Fruit fly (Drosophila melanogaster) whole organism, embryonic: ENCODE measurements around the gene CG4467.

ENCODE experiments used
- Ada2b ChIP-seq: fragments of 200-800 bp; sonication (Bioruptor generic); IDR thresholded peaks from 2 replicates; pipeline ENCODE4 v1.3.6; 2022; ENCODE audit warnings: missing biosample characterization, missing genetic modification characterization
- Aef1 ChIP-seq: fragments of 200-800 bp; sonication (Bioruptor generic); IDR thresholded peaks from 3 replicates; pipeline ENCODE4 v1.3.6; 2022; ENCODE audit warnings: missing biosample characterization, missing genetic modification characterization
- Bdp1 ChIP-seq: fragments of 200-800 bp; sonication (Bioruptor generic); optimal IDR thresholded peaks from 3 replicates; lab custom pipeline; 2016; ENCODE audit warnings: missing biosample characterization, missing genetic modification characterization
- C15 ChIP-seq: fragments of 200-800 bp; sonication (Bioruptor generic); IDR thresholded peaks from 3 replicates; pipeline ENCODE4 v1.3.6; 2022; ENCODE audit warnings: missing biosample characterization, missing genetic modification characterization
- CG10147 ChIP-seq: fragments of 200-800 bp; sonication (Bioruptor generic); optimal IDR thresholded peaks from 2 replicates; lab custom pipeline; 2019; ENCODE audit warnings: missing biosample characterization, mild to moderate bottlenecking, missing genetic modification characterization, moderate library complexity
- CG10267 ChIP-seq: fragments of 200-800 bp; sonication (Bioruptor generic); optimal IDR thresholded peaks from 2 replicates; lab custom pipeline; 2018; ENCODE audit warnings: missing biosample characterization, mild to moderate bottlenecking, missing genetic modification characterization, moderate library complexity
- CG10366 ChIP-seq: fragments of 200-800 bp; sonication (Bioruptor generic); IDR thresholded peaks from 2 replicates; pipeline ENCODE4 v1.3.6; 2022; ENCODE audit warnings: missing biosample characterization, missing genetic modification characterization
- CG11504 ChIP-seq: fragments of 200-800 bp; sonication (Bioruptor generic); optimal IDR thresholded peaks from 3 replicates; lab custom pipeline; 2019; ENCODE audit warnings: missing biosample characterization, mild to moderate bottlenecking, missing genetic modification characterization, moderate library complexity
- CG11560 ChIP-seq: fragments of 200-800 bp; sonication (Bioruptor generic); IDR thresholded peaks from 3 replicates; pipeline ENCODE4 v1.3.6; 2022; ENCODE audit warnings: missing biosample characterization, missing genetic modification characterization
- CG12769 ChIP-seq: fragments of 200-800 bp; sonication (Bioruptor generic); optimal IDR thresholded peaks from 2 replicates; lab custom pipeline; 2019; ENCODE audit warnings: missing biosample characterization, mild to moderate bottlenecking, missing genetic modification characterization, moderate library complexity
- CG13123 ChIP-seq: fragments of 200-800 bp; sonication (Bioruptor generic); optimal IDR thresholded peaks from 2 replicates; lab custom pipeline; 2016; ENCODE audit warnings: missing biosample characterization, missing genetic modification characterization
- CG13894 ChIP-seq: fragments of 200-800 bp; sonication (Bioruptor generic); optimal IDR thresholded peaks from 3 replicates; lab custom pipeline; 2018; ENCODE audit warnings: missing biosample characterization, mild to moderate bottlenecking, missing genetic modification characterization, moderate library complexity
- CG1602 ChIP-seq: fragments of 200-800 bp; sonication (Bioruptor generic); optimal IDR thresholded peaks from 3 replicates; lab custom pipeline; 2016; ENCODE audit warnings: missing biosample characterization, missing genetic modification characterization
- CG17328 ChIP-seq: fragments of 200-800 bp; sonication (Bioruptor generic); IDR thresholded peaks from 2 replicates; pipeline ENCODE4 v1.3.6; 2022; ENCODE audit warnings: missing biosample characterization, missing genetic modification characterization
- CG17361 ChIP-seq: fragments of 200-800 bp; sonication (Bioruptor generic); IDR thresholded peaks from 3 replicates; pipeline ENCODE4 v1.3.6; 2022; ENCODE audit warnings: missing biosample characterization, missing genetic modification characterization
- CG2678 ChIP-seq: fragments of 200-800 bp; sonication (Bioruptor generic); optimal IDR thresholded peaks from 3 replicates; lab custom pipeline; 2019; ENCODE audit warnings: missing biosample characterization, mild to moderate bottlenecking, missing genetic modification characterization, moderate library complexity
- CG30403 ChIP-seq: fragments of 200-800 bp; sonication (Bioruptor generic); optimal IDR thresholded peaks from 3 replicates; lab custom pipeline; 2016; ENCODE audit warnings: missing biosample characterization, missing genetic modification characterization
- CG33213 ChIP-seq: fragments of 200-800 bp; sonication (Bioruptor generic); optimal IDR thresholded peaks from 3 replicates; lab custom pipeline; 2016; ENCODE audit warnings: missing biosample characterization, missing genetic modification characterization
- CG3847 ChIP-seq: fragments of 200-800 bp; sonication (Bioruptor generic); IDR thresholded peaks from 2 replicates; pipeline ENCODE4 v1.3.6; 2022; ENCODE audit warnings: missing biosample characterization, missing genetic modification characterization
- CG4328 ChIP-seq: fragments of 200-800 bp; sonication (Bioruptor generic); optimal IDR thresholded peaks from 3 replicates; lab custom pipeline; 2017; ENCODE audit warnings: missing biosample characterization, missing genetic modification reagents, missing genetic modification characterization
- CG4360 ChIP-seq: fragments of 200-800 bp; sonication (Bioruptor generic); IDR thresholded peaks from 2 replicates; pipeline ENCODE4 v1.3.6; 2022; ENCODE audit warnings: missing biosample characterization, missing genetic modification characterization
- CG4404 ChIP-seq: fragments of 200-800 bp; sonication (Bioruptor generic); IDR thresholded peaks from 2 replicates; pipeline ENCODE4 v1.3.6; 2022; ENCODE audit warnings: missing biosample characterization, missing genetic modification characterization
- CG6175 ChIP-seq: fragments of 200-800 bp; sonication (Bioruptor generic); IDR thresholded peaks from 3 replicates; pipeline ENCODE4 v1.3.6; 2022; ENCODE audit warnings: missing biosample characterization, missing genetic modification characterization
- CG9876 ChIP-seq: fragments of 200-800 bp; sonication (Bioruptor generic); optimal IDR thresholded peaks from 2 replicates; lab custom pipeline; 2016; ENCODE audit warnings: missing biosample characterization, missing genetic modification characterization
- E2f2 ChIP-seq: fragments of 200-800 bp; sonication (Bioruptor generic); IDR thresholded peaks from 2 replicates; pipeline ENCODE4 v1.3.6; 2022; ENCODE audit warnings: missing biosample characterization, missing genetic modification characterization
- Elba2 ChIP-seq: fragments of 200-800 bp; sonication (Bioruptor generic); optimal IDR thresholded peaks from 3 replicates; lab custom pipeline; 2016; ENCODE audit warnings: missing biosample characterization, missing genetic modification characterization
- Fer2 ChIP-seq: fragments of 200-800 bp; sonication (Bioruptor generic); optimal IDR thresholded peaks from 2 replicates; lab custom pipeline; 2018; ENCODE audit warnings: missing biosample characterization, mild to moderate bottlenecking, missing genetic modification characterization, moderate library complexity
- Hmr ChIP-seq: fragments of 200-800 bp; sonication (Bioruptor generic); optimal IDR thresholded peaks from 3 replicates; lab custom pipeline; 2017; ENCODE audit warnings: mild to moderate bottlenecking, missing biosample characterization, missing genetic modification reagents, missing genetic modification characterization
- Hr39 ChIP-seq: fragments of >200 bp; optimal IDR thresholded peaks from 2 replicates; lab custom pipeline; 2017
- Jarid2 ChIP-seq: fragments of 200-800 bp; sonication (Bioruptor generic); optimal IDR thresholded peaks from 3 replicates; lab custom pipeline; 2017; ENCODE audit warnings: mild to moderate bottlenecking, missing biosample characterization, missing genetic modification reagents, missing genetic modification characterization
- Lim3 ChIP-seq: fragments of 200-800 bp; sonication (Bioruptor generic); IDR thresholded peaks from 2 replicates; pipeline ENCODE4 v1.3.6; 2022; ENCODE audit warnings: missing biosample characterization, missing genetic modification characterization
- MESR4 ChIP-seq: fragments of 200-800 bp; sonication (Bioruptor generic); optimal IDR thresholded peaks from 2 replicates; lab custom pipeline; 2018; ENCODE audit warnings: missing biosample characterization, mild to moderate bottlenecking, missing genetic modification characterization, moderate library complexity
- Mad ChIP-seq: fragments of 200-800 bp; sonication (Bioruptor generic); optimal IDR thresholded peaks from 2 replicates; lab custom pipeline; 2016; ENCODE audit warnings: missing biosample characterization, missing genetic modification characterization
- Taf1 ChIP-seq: fragments of 200-800 bp; sonication (Bioruptor generic); IDR thresholded peaks from 2 replicates; pipeline ENCODE4 v1.3.6; 2022; ENCODE audit warnings: missing biosample characterization, missing genetic modification characterization
- Usf ChIP-seq: fragments of 200-800 bp; sonication (Bioruptor generic); optimal IDR thresholded peaks from 2 replicates; lab custom pipeline; 2017; ENCODE audit warnings: missing genotype, missing biosample characterization, missing genetic modification characterization
- ap ChIP-seq: fragments of 200-800 bp; sonication (Bioruptor generic); IDR thresholded peaks from 2 replicates; pipeline ENCODE4 v1.3.6; 2022; ENCODE audit warnings: missing biosample characterization, missing genetic modification characterization
- bcd ChIP-seq: fragments of 200-800 bp; sonication (Bioruptor generic); optimal IDR thresholded peaks from 2 replicates; lab custom pipeline; 2017; ENCODE audit warnings: missing biosample characterization, mild to moderate bottlenecking, missing genetic modification characterization
- crp ChIP-seq, 2 experiments: fragments of 200-800 bp; sonication (Bioruptor generic); optimal IDR thresholded peaks; 2 replicates in 1 of 2; 3 replicates in 1 of 2; lab custom pipeline; 2017; ENCODE audit warnings: missing biosample characterization in 2 of 2, missing genetic modification characterization in 2 of 2, mild to moderate bottlenecking in 1 of 2, moderate library complexity in 1 of 2
- dan ChIP-seq: fragments of 200-800 bp; sonication (Bioruptor generic); IDR thresholded peaks from 2 replicates; pipeline ENCODE4 v1.3.6; 2022; ENCODE audit warnings: missing biosample characterization, missing genetic modification characterization
- dimm ChIP-seq: fragments of 200-800 bp; sonication (Bioruptor generic); IDR thresholded peaks from 2 replicates; pipeline ENCODE4 v1.3.6; 2022; ENCODE audit warnings: missing biosample characterization, missing genetic modification characterization
- grau ChIP-seq: fragments of 200-800 bp; optimal IDR thresholded peaks from 3 replicates; lab custom pipeline; 2019; ENCODE audit warnings: missing biosample characterization, mild to moderate bottlenecking, missing genetic modification characterization, moderate library complexity
- gsb-n ChIP-seq: fragments of 200-800 bp; sonication (Bioruptor generic); optimal IDR thresholded peaks from 3 replicates; lab custom pipeline; 2018; ENCODE audit warnings: missing biosample characterization, mild to moderate bottlenecking, missing genetic modification characterization
- jigr1 ChIP-seq: fragments of 200-800 bp; sonication (Bioruptor generic); IDR thresholded peaks from 3 replicates; pipeline ENCODE4 v1.3.6; 2022; ENCODE audit warnings: missing biosample characterization, missing genetic modification characterization
- lbe ChIP-seq: fragments of 200-800 bp; sonication (Bioruptor generic); optimal IDR thresholded peaks from 2 replicates; lab custom pipeline; 2016; ENCODE audit warnings: missing biosample characterization, mild to moderate bottlenecking, missing genetic modification characterization
- mam ChIP-seq: fragments of 200-800 bp; sonication (Bioruptor generic); optimal IDR thresholded peaks from 3 replicates; lab custom pipeline; 2016; ENCODE audit warnings: missing biosample characterization, missing genetic modification characterization
- phol ChIP-seq: fragments of 200-800 bp; sonication (Bioruptor generic); optimal IDR thresholded peaks from 3 replicates; lab custom pipeline; 2018; ENCODE audit warnings: missing biosample characterization, mild to moderate bottlenecking, missing genetic modification characterization, moderate library complexity
- row ChIP-seq: fragments of 200-800 bp; sonication (Bioruptor generic); IDR thresholded peaks from 3 replicates; pipeline ENCODE4 v1.3.6; 2022; ENCODE audit warnings: missing biosample characterization, missing genetic modification characterization
- slou ChIP-seq: fragments of 200-800 bp; sonication (Bioruptor generic); optimal IDR thresholded peaks from 3 replicates; lab custom pipeline; 2016; ENCODE audit warnings: missing biosample characterization, missing genetic modification characterization
- sqz ChIP-seq: fragments of 200-800 bp; sonication (Bioruptor generic); optimal IDR thresholded peaks from 3 replicates; lab custom pipeline; 2018; ENCODE audit warnings: missing biosample characterization, mild to moderate bottlenecking, missing genetic modification characterization
- ssp ChIP-seq: fragments of 200-800 bp; sonication (Bioruptor generic); IDR thresholded peaks from 2 replicates; pipeline ENCODE4 v1.3.6; 2022; ENCODE audit warnings: missing biosample characterization, missing genetic modification characterization
- tna ChIP-seq: fragments of 200-800 bp; sonication (Bioruptor generic); IDR thresholded peaks from 2 replicates; pipeline ENCODE4 v1.3.6; 2022; ENCODE audit warnings: missing biosample characterization, missing genetic modification characterization; ENCODE audit not compliant: partially characterized antibody
- tup ChIP-seq: fragments of 200-800 bp; sonication (Bioruptor generic); optimal IDR thresholded peaks from 2 replicates; lab custom pipeline; 2016; ENCODE audit warnings: missing biosample characterization, mild to moderate bottlenecking, missing genetic modification characterization, moderate library complexity

The CG4467 gene

dm6 chr3R:23251256-23251655, 2.6 kb upstream of the CG4467 start, which contains the start of the genes Rad60 and EloA (continued):
- TF ChIP-seq CG4328 (GFP tag; lab: Kevin White, UChicago) (peak; percentile 50), CG4360 (GFP tag; lab: Robert Waterston, UW) (no peak), CG30403 (GFP tag; lab: Kevin White, UChicago) (peak; percentile 88), CG33213 (peak; percentile 84), Aef1 (GFP tag; lab: Robert Waterston, UW) (no peak), CG13894 (tag; lab: Kevin White, UChicago) (peak; percentile 70), CG10267 (peak; percentile 99), Usf (GFP tag; lab: Kevin White, UChicago) (no peak), CG1602 (peak; percentile 63), CG11560 (tag; lab: Robert Waterston, UW) (no peak), E2f2 (GFP tag; lab: Robert Waterston, UW) (peak; percentile 73), Taf1 (GFP tag; lab: Robert Waterston, UW) (0 out of 2 replicates have a peak, but pooled peaks have one; percentile 34), lbe (GFP tag; lab: Kevin White, UChicago) (peak; percentile 67), CG17361 (peak; percentile 75), bcd (GFP tag; lab: Kevin White, UChicago) (peak; percentile 59), Hr39 (lab: Kevin White, UChicago) (no peak), dimm (GFP tag; lab: Robert Waterston, UW) (no peak), CG4404 (GFP tag; lab: Robert Waterston, UW) (peak; percentile 51), tna (peak; percentile 44; the same call in 1 of the 2 replicates), phol (tag; lab: Kevin White, UChicago) (peak; percentile 79), tup (GFP tag; lab: Kevin White, UChicago) (peak; percentile 62), slou (GFP tag; lab: Kevin White, UChicago) (peak; percentile 31), crp (GFP tag; optimal IDR thresholded peaks at IDR 0.05; lab: Kevin White, UChicago) (peak; percentile 97 to 98), grau (tag; lab: Kevin White, UChicago) (peak; percentile 71), gsb-n (tag; lab: Kevin White, UChicago) (peak; percentile 46), Fer2 (tag; lab: Kevin White, UChicago) (peak; percentile 25), Mad (GFP tag; lab: Kevin White, UChicago) (peak; percentile 79), CG13123 (peak; percentile 45), Bdp1 (peak; percentile 82), CG10366 (GFP tag; lab: Robert Waterston, UW) (peak; percentile 74), jigr1 (GFP tag; lab: Robert Waterston, UW) (no peak), CG11504 (no peak), CG6175 (GFP tag; lab: Robert Waterston, UW) (no peak), Ada2b (GFP tag; lab: Robert Waterston, UW) (peak; percentile 57; the same call in 1 of the 2 replicates), CG12769 (tag; lab: Kevin White, UChicago) (peak; percentile 80), Jarid2 (GFP tag; lab: Kevin White, UChicago) (peak; percentile 53), ap (GFP tag; lab: Robert Waterston, UW) (no peak), CG17328 (GFP tag; lab: Robert Waterston, UW) (peak; percentile 66), dan (GFP tag; lab: Robert Waterston, UW) (no peak), row (GFP tag; lab: Robert Waterston, UW) (peak; percentile 83), C15 (GFP tag; lab: Robert Waterston, UW) (no peak), CG3847 (GFP tag; lab: Robert Waterston, UW) (peak; percentile 82), CG10147 (GFP tag; lab: Kevin White, UChicago) (peak; percentile 44), sqz (GFP tag; lab: Kevin White, UChicago) (peak; percentile 2), mam (GFP tag; lab: Kevin White, UChicago) (peak; percentile 91), ssp (GFP tag; lab: Robert Waterston, UW) (peak; percentile 27; the same call in 1 of the 2 replicates), MESR4 (GFP tag; lab: Kevin White, UChicago) (peak; percentile 86), CG9876 (GFP tag; lab: Kevin White, UChicago) (peak; percentile 60), Hmr (GFP tag; lab: Kevin White, UChicago) (peak; percentile 82), Lim3 (no peak), Elba2 (no peak), CG2678 (peak; percentile 68)
